Fruit fly (Drosophila melanogaster) whole organism, embryonic: ENCODE results near the gene CG7785.

Experiments used
- Abd-B ChIP-seq: fragments of 200-800 bp; sonication (Bioruptor generic); optimal IDR thresholded peaks from 2 replicates; lab custom pipeline; 2018; ENCODE audit warnings: missing biosample characterization, mild to moderate bottlenecking, missing genetic modification characterization, moderate library complexity
- C15 ChIP-seq: fragments of 200-800 bp; sonication (Bioruptor generic); IDR thresholded peaks from 3 replicates; pipeline ENCODE4 v1.3.6; 2022; ENCODE audit warnings: missing biosample characterization, missing genetic modification characterization
- CG10274 ChIP-seq: fragments of 200-800 bp; sonication (Bioruptor generic); optimal IDR thresholded peaks from 3 replicates; lab custom pipeline; 2017; ENCODE audit warnings: missing biosample characterization, mild to moderate bottlenecking, missing genetic modification characterization
- CG10979 ChIP-seq: fragments of 200-800 bp; sonication (Bioruptor generic); optimal IDR thresholded peaks from 2 replicates; lab custom pipeline; 2018; ENCODE audit warnings: missing biosample characterization, mild to moderate bottlenecking, missing genetic modification characterization, moderate library complexity
- CG13424 ChIP-seq: fragments of 200-800 bp; sonication (Bioruptor generic); optimal IDR thresholded peaks from 2 replicates; lab custom pipeline; 2019; ENCODE audit warnings: missing biosample characterization, mild to moderate bottlenecking, missing genetic modification characterization, moderate library complexity
- CG16813 ChIP-seq: fragments of 200-800 bp; sonication (Bioruptor generic); IDR thresholded peaks from 3 replicates; pipeline ENCODE4 v1.3.6; 2022; ENCODE audit warnings: missing biosample characterization, missing genetic modification characterization; ENCODE audit not compliant: partially characterized antibody
- CG18764 ChIP-seq: fragments of 200-800 bp; sonication (Bioruptor generic); optimal IDR thresholded peaks from 3 replicates; lab custom pipeline; 2016; ENCODE audit warnings: missing biosample characterization, missing genetic modification characterization
- CG31224 ChIP-seq: fragments of 200-800 bp; sonication (Bioruptor generic); IDR thresholded peaks from 2 replicates; pipeline ENCODE4 v1.3.6; 2022; ENCODE audit warnings: missing biosample characterization, missing genetic modification characterization
- CG34422 ChIP-seq: fragments of 200-800 bp; sonication (Bioruptor generic); IDR thresholded peaks from 3 replicates; pipeline ENCODE4 v1.3.6; 2022; ENCODE audit warnings: missing biosample characterization, missing genetic modification characterization
- CG42726 ChIP-seq: fragments of 200-800 bp; sonication (Bioruptor generic); IDR thresholded peaks from 2 replicates; pipeline ENCODE4 v1.3.6; 2022; ENCODE audit warnings: missing biosample characterization, missing genetic modification characterization; ENCODE audit not compliant: partially characterized antibody
- CG4617 ChIP-seq: fragments of 200-800 bp; sonication (Bioruptor generic); optimal IDR thresholded peaks from 3 replicates; lab custom pipeline; 2016; ENCODE audit warnings: missing biosample characterization, missing genetic modification characterization, borderline replicate concordance
- CG4707 ChIP-seq: fragments of 200-800 bp; sonication (Bioruptor generic); optimal IDR thresholded peaks from 2 replicates; lab custom pipeline; 2018; ENCODE audit warnings: missing biosample characterization, mild to moderate bottlenecking, missing genetic modification characterization, moderate library complexity
- CG4730 ChIP-seq: fragments of 200-800 bp; sonication (Bioruptor generic); IDR thresholded peaks from 2 replicates; pipeline ENCODE4 v1.3.6; 2022; ENCODE audit warnings: missing biosample characterization, missing genetic modification characterization
- CG4854 ChIP-seq: fragments of 200-800 bp; sonication (Bioruptor generic); optimal IDR thresholded peaks from 2 replicates; lab custom pipeline; 2016; ENCODE audit warnings: missing biosample characterization, missing genetic modification characterization, inconsistent platforms
- CG6854 ChIP-seq: fragments of 200-800 bp; sonication (Bioruptor generic); optimal IDR thresholded peaks from 3 replicates; lab custom pipeline; 2017; ENCODE audit warnings: missing biosample characterization, mild to moderate bottlenecking, missing genetic modification characterization
- CG8089 ChIP-seq: fragments of 200-800 bp; sonication (Bioruptor generic); optimal IDR thresholded peaks from 3 replicates; lab custom pipeline; 2016; ENCODE audit warnings: missing biosample characterization, missing genetic modification characterization
- CG8388 ChIP-seq: fragments of 200-800 bp; sonication (Bioruptor generic); optimal IDR thresholded peaks from 2 replicates; lab custom pipeline; 2019; ENCODE audit warnings: missing biosample characterization, mild to moderate bottlenecking, missing genetic modification characterization, moderate library complexity
- CG8478 ChIP-seq: fragments of >200 bp; optimal IDR thresholded peaks from 2 replicates; lab custom pipeline; 2018
- Chrac-16 ChIP-seq: fragments of 200-800 bp; sonication (Bioruptor generic); optimal IDR thresholded peaks from 3 replicates; lab custom pipeline; 2016; ENCODE audit warnings: missing biosample characterization, missing genetic modification characterization
- D19B ChIP-seq: fragments of 200-800 bp; sonication (Bioruptor generic); optimal IDR thresholded peaks from 2 replicates; lab custom pipeline; 2017; ENCODE audit warnings: missing biosample characterization, mild to moderate bottlenecking, missing genetic modification characterization
- Dad ChIP-seq: fragments of 200-800 bp; sonication (Bioruptor generic); optimal IDR thresholded peaks from 3 replicates; lab custom pipeline; 2016; ENCODE audit warnings: missing biosample characterization, missing genetic modification characterization
- Dbx ChIP-seq: fragments of 200-800 bp; sonication (Bioruptor generic); IDR thresholded peaks from 3 replicates; pipeline ENCODE4 v1.3.6; 2022; ENCODE audit warnings: missing biosample characterization, missing genetic modification characterization
- Dp ChIP-seq: fragments of 200-800 bp; sonication (Bioruptor generic); optimal IDR thresholded peaks from 2 replicates; lab custom pipeline; 2018; ENCODE audit warnings: missing biosample characterization, mild to moderate bottlenecking, missing genetic modification characterization, moderate library complexity
- Eip74EF ChIP-seq, 2 experiments: fragments of 200-800 bp in 1 of 2; fragments of >200 bp in 1 of 2; sonication (Bioruptor generic) in 1 of 2; optimal IDR thresholded peaks; 2 replicates each; lab custom pipeline; 2017 to 2019; ENCODE audit warnings: missing biosample characterization in 2 of 2, missing genetic modification characterization in 2 of 2, mild to moderate bottlenecking in 1 of 2, moderate library complexity in 1 of 2
- Fer2 ChIP-seq: fragments of 200-800 bp; sonication (Bioruptor generic); optimal IDR thresholded peaks from 2 replicates; lab custom pipeline; 2018; ENCODE audit warnings: missing biosample characterization, mild to moderate bottlenecking, missing genetic modification characterization, moderate library complexity
- Fer3 ChIP-seq: fragments of 200-800 bp; sonication (Bioruptor generic); optimal IDR thresholded peaks from 2 replicates; lab custom pipeline; 2018; ENCODE audit warnings: missing biosample characterization, mild to moderate bottlenecking, missing genetic modification characterization, moderate library complexity
- HmgD ChIP-seq: fragments of 200-800 bp; sonication (Bioruptor generic); optimal IDR thresholded peaks from 3 replicates; lab custom pipeline; 2016; ENCODE audit warnings: missing biosample characterization, missing genetic modification characterization
- Lhr ChIP-seq: fragments of 200-800 bp; sonication (Bioruptor generic); optimal IDR thresholded peaks from 3 replicates; lab custom pipeline; 2017; ENCODE audit warnings: mild to moderate bottlenecking, missing biosample characterization, missing genetic modification reagents, missing genetic modification characterization
- Mad ChIP-seq: fragments of 200-800 bp; sonication (Bioruptor generic); optimal IDR thresholded peaks from 2 replicates; lab custom pipeline; 2016; ENCODE audit warnings: missing biosample characterization, missing genetic modification characterization
- Meics ChIP-seq: fragments of 200-800 bp; sonication (Bioruptor generic); optimal IDR thresholded peaks from 2 replicates; lab custom pipeline; 2017; ENCODE audit warnings: missing biosample characterization, mild to moderate bottlenecking, missing genetic modification characterization
- Oli ChIP-seq: fragments of 200-800 bp; sonication (Bioruptor generic); optimal IDR thresholded peaks from 2 replicates; lab custom pipeline; 2018; ENCODE audit warnings: missing biosample characterization, mild to moderate bottlenecking, missing genetic modification characterization, moderate library complexity
- Vsx1 ChIP-seq: fragments of 200-800 bp; sonication (Bioruptor generic); optimal IDR thresholded peaks from 2 replicates; lab custom pipeline; 2017; ENCODE audit warnings: missing biosample characterization, mild to moderate bottlenecking, missing genetic modification characterization, missing genetic modification reagents
- ac ChIP-seq: fragments of 200-800 bp; sonication (Bioruptor generic); optimal IDR thresholded peaks from 3 replicates; lab custom pipeline; 2017; ENCODE audit warnings: missing biosample characterization, mild to moderate bottlenecking, missing genetic modification characterization
- amos ChIP-seq: fragments of 200-800 bp; sonication (Bioruptor generic); IDR thresholded peaks from 2 replicates; pipeline ENCODE4 v1.3.6; 2022; ENCODE audit warnings: missing biosample characterization, missing genetic modification characterization; ENCODE audit not compliant: partially characterized antibody
- ash1 ChIP-seq: fragments of 200-800 bp; sonication (Bioruptor generic); optimal IDR thresholded peaks from 2 replicates; lab custom pipeline; 2018; ENCODE audit warnings: missing biosample characterization, mild to moderate bottlenecking, missing genetic modification characterization
- cad ChIP-seq: fragments of >200 bp; optimal IDR thresholded peaks from 2 replicates; lab custom pipeline; 2017; ENCODE audit warnings: missing biosample characterization, missing genetic modification characterization
- chn ChIP-seq: fragments of 200-800 bp; sonication (Bioruptor generic); optimal IDR thresholded peaks from 2 replicates; lab custom pipeline; 2016; ENCODE audit warnings: missing biosample characterization, missing genetic modification characterization
- dysf ChIP-seq: fragments of 200-800 bp; sonication (Bioruptor generic); IDR thresholded peaks from 3 replicates; pipeline ENCODE4 v1.3.6; 2022; ENCODE audit warnings: missing biosample characterization, missing genetic modification characterization
- gce ChIP-seq: fragments of 200-800 bp; sonication (Bioruptor generic); IDR thresholded peaks from 3 replicates; pipeline ENCODE4 v1.3.6; 2022; ENCODE audit warnings: missing biosample characterization, missing genetic modification characterization
- gem ChIP-seq: fragments of 200-800 bp; sonication (Bioruptor generic); optimal IDR thresholded peaks from 2 replicates; lab custom pipeline; 2019; ENCODE audit warnings: missing biosample characterization, mild to moderate bottlenecking, missing genetic modification characterization, moderate library complexity
- org-1 ChIP-seq: fragments of 200-800 bp; sonication (Bioruptor generic); optimal IDR thresholded peaks from 2 replicates; lab custom pipeline; 2017; ENCODE audit warnings: missing biosample characterization, missing genetic modification characterization
- pb ChIP-seq: fragments of 200-800 bp; sonication (Bioruptor generic); optimal IDR thresholded peaks from 3 replicates; lab custom pipeline; 2016; ENCODE audit warnings: missing biosample characterization, missing genetic modification characterization
- pho ChIP-seq: fragments of 200-800 bp; sonication (Bioruptor generic); optimal IDR thresholded peaks from 2 replicates; lab custom pipeline; 2016; ENCODE audit warnings: missing biosample characterization, missing genetic modification characterization
- psq ChIP-seq: fragments of 200-800 bp; sonication (Bioruptor generic); optimal IDR thresholded peaks from 2 replicates; lab custom pipeline; 2017; ENCODE audit warnings: missing biosample characterization, missing genetic modification characterization
- run ChIP-seq: fragments of 200-800 bp; sonication (Bioruptor generic); optimal IDR thresholded peaks from 3 replicates; lab custom pipeline; 2018; ENCODE audit warnings: missing biosample characterization, mild to moderate bottlenecking, missing genetic modification characterization
- sc ChIP-seq, 3 experiments: fragments of >200 bp in 2 of 3; fragments of 200-800 bp in 1 of 3; sonication (Bioruptor generic) in 1 of 3; optimal IDR thresholded peaks; 2 replicates in 2 of 3; 3 replicates in 1 of 3; lab custom pipeline; 2017; ENCODE audit warnings: mild to moderate bottlenecking in 1 of 3, missing biosample characterization in 1 of 3, missing genetic modification characterization in 1 of 3, missing genetic modification reagents in 1 of 3
- sd ChIP-seq: fragments of 200-800 bp; sonication (Bioruptor generic); optimal IDR thresholded peaks from 3 replicates; lab custom pipeline; 2018; ENCODE audit warnings: missing biosample characterization, mild to moderate bottlenecking, missing genetic modification characterization, moderate library complexity
- sna ChIP-seq: fragments of 200-800 bp; sonication (Bioruptor generic); IDR thresholded peaks from 2 replicates; pipeline ENCODE4 v1.3.6; 2022; ENCODE audit warnings: missing biosample characterization, missing genetic modification characterization; ENCODE audit not compliant: partially characterized antibody
- toy ChIP-seq: fragments of 200-800 bp; sonication (Bioruptor generic); IDR thresholded peaks from 2 replicates; pipeline ENCODE4 v1.3.6; 2022; ENCODE audit warnings: missing biosample characterization, missing genetic modification characterization

Gene CG7785

dm6 chr3R:18049272-18050015, 28.0 kb downstream of the CG7785 start (continued):
- TF ChIP-seq gem (tag; lab: Kevin White, UChicago), result peak; percentile 90
- TF ChIP-seq Vsx1 (GFP tag; lab: Kevin White, UChicago), result peak; percentile 19
- TF ChIP-seq HmgD, result no peak
- TF ChIP-seq CG31224, result no peak; the same call in 1 of the 2 replicates
- peak; percentile 10 for TF ChIP-seq Mad (GFP tag; lab: Kevin White, UChicago)
- no peak for TF ChIP-seq sc (optimal IDR thresholded peaks at IDR 0.05; lab: Kevin White, UChicago)
- TF ChIP-seq sc (GFP tag; optimal IDR thresholded peaks at IDR 0.05; lab: Kevin White, UChicago), result peak; percentile 74
- TF ChIP-seq C15 (GFP tag; lab: Robert Waterston, UW), result no peak
- peak; percentile 86 for TF ChIP-seq D19B (GFP tag; lab: Kevin White, UChicago)
- TF ChIP-seq pho (GFP tag; lab: Kevin White, UChicago), result no peak
- no peak for TF ChIP-seq CG34422 (GFP tag; lab: Robert Waterston, UW)
- peak in 1 of 2 experiments; percentile 69 for TF ChIP-seq Eip74EF (GFP tag; optimal IDR thresholded peaks at IDR 0.05; lab: Kevin White, UChicago)
- TF ChIP-seq ac (GFP tag; lab: Kevin White, UChicago), result peak; percentile 61
- peak; percentile 73 for TF ChIP-seq org-1 (GFP tag; lab: Kevin White, UChicago)
- peak; percentile 70 for TF ChIP-seq CG8388 (GFP tag; lab: Kevin White, UChicago)
- peak; percentile 34 for TF ChIP-seq CG4617 (GFP tag; lab: Kevin White, UChicago)
- TF ChIP-seq pb (GFP tag; lab: Kevin White, UChicago), result no peak
- TF ChIP-seq CG6854 (GFP tag; lab: Kevin White, UChicago), result no peak
- peak; percentile 61 for TF ChIP-seq chn
- TF ChIP-seq toy (GFP tag; lab: Robert Waterston, UW), result no peak
- no peak for TF ChIP-seq sna (GFP tag; lab: Robert Waterston, UW)
- TF ChIP-seq Meics (GFP tag; lab: Kevin White, UChicago), result peak; percentile 71
- TF ChIP-seq ash1 (GFP tag; lab: Kevin White, UChicago), result no peak
- peak; percentile 66 for TF ChIP-seq run (tag; lab: Kevin White, UChicago)
- TF ChIP-seq CG4707 (GFP tag; lab: Kevin White, UChicago), result no peak
- no peak for TF ChIP-seq Dp
- TF ChIP-seq CG16813, result no peak
- peak; percentile 68 for TF ChIP-seq dysf (GFP tag; lab: Robert Waterston, UW)
- TF ChIP-seq CG18764, result peak; percentile 38
- no peak for TF ChIP-seq Fer2 (tag; lab: Kevin White, UChicago)
- peak; percentile 30 for TF ChIP-seq psq (GFP tag; lab: Kevin White, UChicago)
- peak; percentile 78 for TF ChIP-seq CG13424 (tag; lab: Kevin White, UChicago)
- TF ChIP-seq Fer3 (tag; lab: Kevin White, UChicago), result peak; percentile 34
- peak; percentile 49 for TF ChIP-seq Lhr (GFP tag; lab: Kevin White, UChicago)
- TF ChIP-seq CG8089 (GFP tag; lab: Kevin White, UChicago), result no peak
- TF ChIP-seq cad, result no peak
- no peak for TF ChIP-seq gce
- TF ChIP-seq CG42726, result no peak
- TF ChIP-seq Oli (tag; lab: Kevin White, UChicago), result peak; percentile 84
- no peak for TF ChIP-seq CG4730 (GFP tag; lab: Robert Waterston, UW)
- TF ChIP-seq Dbx (GFP tag; lab: Robert Waterston, UW), result no peak
- peak; percentile 15 for TF ChIP-seq sd (tag; lab: Kevin White, UChicago)
- peak; percentile 77 for TF ChIP-seq Chrac-16 (GFP tag; lab: Kevin White, UChicago)
- no peak for TF ChIP-seq Dad (GFP tag; lab: Kevin White, UChicago)
- TF ChIP-seq CG4854 (GFP tag; lab: Kevin White, UChicago), result peak; percentile 35
- peak; percentile 27 for TF ChIP-seq CG10274 (GFP tag; lab: Kevin White, UChicago)
- TF ChIP-seq CG8478 (lab: Kevin White, UChicago), result no peak
- peak; percentile 83 for TF ChIP-seq CG10979 (tag; lab: Kevin White, UChicago)
- TF ChIP-seq Abd-B, result peak; percentile 75
- no peak for TF ChIP-seq amos
